Worm (Caenorhabditis elegans): Measurements from ENCODE around the gene Y57G7A.11.

- TF ChIP-seq sea-2 (GFP tag; IDR thresholded peaks at IDR 0.05) (no peak), nfyb-1 (GFP tag; IDR thresholded peaks at IDR 0.05) (no peak), aptf-2 (GFP tag; conservative IDR thresholded peaks at IDR 0.05) (no peak), snpc-3.4 (tag; optimal IDR thresholded peaks at IDR 0.05) (no peak), ama-1 (optimal IDR thresholded peaks at IDR 0.05) (no peak), ama-1 (GFP tag; optimal IDR thresholded peaks at IDR 0.05) (no peak)
Measured at ce11 chrII:1285514-1285913, 8.8 kb upstream of the Y57G7A.11 start, which contains the start of the genes Y57G7A.6 and Y57G7A.3.

Data from whole organism, young adult.